Fruit fly (Drosophila melanogaster): ENCODE measurements around the gene poe.

poe gene

dm6 chr2L:8042645-8043281 lies 28.7 kb downstream of the poe start, which contains the start of gene RpL36A (continued):
- TF ChIP-seq dmrt99B (tag; optimal IDR thresholded peaks at IDR 0.05) (no peak), seq (GFP tag; IDR thresholded peaks at IDR 0.05) (peak; percentile 50; the same call in 1 of the 2 replicates), z (GFP tag; IDR thresholded peaks at IDR 0.05) (no peak), Sox100B (GFP tag; optimal IDR thresholded peaks at IDR 0.05) (no peak), CG9797 (GFP tag; optimal IDR thresholded peaks at IDR 0.05) (peak; percentile 3), sug (tag; optimal IDR thresholded peaks at IDR 0.05) (no peak), CG12236 (GFP tag; optimal IDR thresholded peaks at IDR 0.05) (peak; percentile 48), CG8478 (optimal IDR thresholded peaks at IDR 0.05) (no peak), btn (GFP tag; optimal IDR thresholded peaks at IDR 0.05) (no peak), CG10147 (GFP tag; optimal IDR thresholded peaks at IDR 0.05) (no peak), Abd-B (GFP tag; optimal IDR thresholded peaks at IDR 0.05) (no peak), CG11456 (GFP tag; IDR thresholded peaks at IDR 0.05) (peak; percentile 87), CG6765 (GFP tag; optimal IDR thresholded peaks at IDR 0.05) (peak; percentile 81), CG1024 (GFP tag; IDR thresholded peaks at IDR 0.05) (no peak), CG4730 (GFP tag; IDR thresholded peaks at IDR 0.05) (0 out of 2 replicates have a peak, but pooled peaks have one; percentile 15), cas (GFP tag; IDR thresholded peaks at IDR 0.05) (no peak), Lhr (GFP tag; optimal IDR thresholded peaks at IDR 0.05) (peak; percentile 16), CG12071 (GFP tag; optimal IDR thresholded peaks at IDR 0.05) (peak; percentile 75), bab2 (GFP tag; optimal IDR thresholded peaks at IDR 0.05) (no peak), bigmax (GFP tag; optimal IDR thresholded peaks at IDR 0.05) (peak; percentile 4), amos (GFP tag; IDR thresholded peaks at IDR 0.05; ENCODE audit: partially characterized antibody) (peak; percentile 97), gfzf (GFP tag; optimal IDR thresholded peaks at IDR 0.05) (no peak), CG11085 (GFP tag; IDR thresholded peaks at IDR 0.05) (peak; percentile 43; the same call in 1 of the 2 replicates), luna (GFP tag; optimal IDR thresholded peaks at IDR 0.05) (peak; percentile 39), ERR (GFP tag; optimal IDR thresholded peaks at IDR 0.05) (peak; percentile 37), Mrtf (GFP tag; IDR thresholded peaks at IDR 0.05) (peak; percentile 49; the same call in 2 of the 3 replicates), lbe (GFP tag; optimal IDR thresholded peaks at IDR 0.05) (no peak), ro (GFP tag; IDR thresholded peaks at IDR 0.05) (no peak), cwo (GFP tag; optimal IDR thresholded peaks at IDR 0.05) (no peak), CG15696 (tag; optimal IDR thresholded peaks at IDR 0.05) (no peak), ATbp (GFP tag; optimal IDR thresholded peaks at IDR 0.05) (peak; percentile 62), CG12104 (GFP tag; optimal IDR thresholded peaks at IDR 0.05) (peak; percentile 57), CG4424 (GFP tag; optimal IDR thresholded peaks at IDR 0.05) (peak; percentile 17), CG10543 (GFP tag; optimal IDR thresholded peaks at IDR 0.05) (peak; percentile 58), Hr51 (GFP tag; optimal IDR thresholded peaks at IDR 0.05) (peak; percentile 29 to 47), Spps (tag; optimal IDR thresholded peaks at IDR 0.05) (no peak), CG3838 (GFP tag; optimal IDR thresholded peaks at IDR 0.05) (no peak), pan (optimal IDR thresholded peaks at IDR 0.05) (no peak), pan (GFP tag; optimal IDR thresholded peaks at IDR 0.05 in 1 of 2, IDR thresholded peaks at IDR 0.05 in 1 of 2) (peak in 1 of 2 experiments; percentile 56), Stat92E (GFP tag; optimal IDR thresholded peaks at IDR 0.05) (peak in 1 of 3 experiments; percentile 79), crol (GFP tag; IDR thresholded peaks at IDR 0.05) (no peak), CG2712 (tag; optimal IDR thresholded peaks at IDR 0.05) (peak; percentile 57), Dek (tag; optimal IDR thresholded peaks at IDR 0.05) (peak; percentile 60), B-H1 (GFP tag; IDR thresholded peaks at IDR 0.05) (peak; percentile 27; the same call in 1 of the 3 replicates), Ets65A (GFP tag) (peak; percentile 93), hth (optimal IDR thresholded peaks at IDR 0.05) (no peak), CG4707 (GFP tag; optimal IDR thresholded peaks at IDR 0.05) (peak; percentile 61), CG1233 (GFP tag; optimal IDR thresholded peaks at IDR 0.05) (peak; percentile 4), CG17802 (tag; optimal IDR thresholded peaks at IDR 0.05) (peak; percentile 99), CG7357 (GFP tag; IDR thresholded peaks at IDR 0.05) (0 out of 3 replicates have a peak, but pooled peaks have one; percentile 42)
